Worm (Caenorhabditis elegans) whole organism, L2 larva: Measurements from ENCODE around the gene F37B12.1.
A peak's percentile ranks its signal among the peaks of the same experiment; 100 is the strongest.

Experiments
- C34F6.9 ChIP-seq: fragments of 150-350 bp; optimal IDR thresholded peaks from 2 replicates; lab custom pipeline; 2014; ENCODE audit warnings: missing biosample characterization, missing genetic modification characterization
- F13H6.1 ChIP-seq: sonication (generic microtip); optimal IDR thresholded peaks from 2 replicates; lab custom pipeline; 2016; ENCODE audit warnings: missing genetic modification characterization, missing compliant biosample characterization
- Y55F3AM.14 ChIP-seq: fragments of 200-800 bp; sonication (Bioruptor generic); optimal IDR thresholded peaks from 2 replicates; lab custom pipeline; 2018; ENCODE audit warnings: mild to moderate bottlenecking, missing genetic modification characterization, missing compliant biosample characterization
- ZK546.5 ChIP-seq: sonication (generic microtip); optimal IDR thresholded peaks from 2 replicates; lab custom pipeline; 2017; ENCODE audit warnings: missing biosample characterization, missing genetic modification characterization
- aly-2 ChIP-seq: fragments of 150-350 bp; optimal IDR thresholded peaks from 2 replicates; lab custom pipeline; 2014; ENCODE audit warnings: missing biosample characterization, missing genetic modification characterization
- blmp-1 ChIP-seq: sonication (generic microtip); optimal IDR thresholded peaks from 2 replicates; lab custom pipeline; 2017; ENCODE audit warnings: missing genetic modification characterization, mild to moderate bottlenecking, missing compliant biosample characterization, antibody characterized with exemption, moderate library complexity; ENCODE audit not compliant: insufficient read depth
- ceh-16 ChIP-seq: fragments of 150-350 bp; optimal IDR thresholded peaks from 2 replicates; lab custom pipeline; 2014; ENCODE audit warnings: missing biosample characterization, missing genetic modification characterization
- ceh-82 ChIP-seq: fragments of 150-350 bp; optimal IDR thresholded peaks from 2 replicates; lab custom pipeline; 2014; ENCODE audit warnings: missing biosample characterization, missing genetic modification characterization
- crh-2 ChIP-seq: sonication (generic microtip); optimal IDR thresholded peaks from 2 replicates; lab custom pipeline; 2017; ENCODE audit warnings: missing biosample characterization, missing genetic modification characterization
- dmd-4 ChIP-seq: sonication (generic microtip); optimal IDR thresholded peaks from 2 replicates; lab custom pipeline; 2017; ENCODE audit warnings: missing biosample characterization, missing genetic modification characterization
- egl-27 ChIP-seq: sonication (generic microtip); optimal IDR thresholded peaks from 3 replicates; lab custom pipeline; 2017; ENCODE audit warnings: missing biosample characterization, missing genetic modification reagents, missing genetic modification characterization
- elt-1 ChIP-seq: fragments of 150-350 bp; optimal IDR thresholded peaks from 2 replicates; lab custom pipeline; 2014; ENCODE audit warnings: missing biosample characterization, missing genetic modification characterization
- elt-3 ChIP-seq: sonication (generic microtip); optimal IDR thresholded peaks from 2 replicates; lab custom pipeline; 2017; ENCODE audit warnings: missing biosample characterization, missing genetic modification characterization
- gmeb-1 ChIP-seq: fragments of 150-350 bp; optimal IDR thresholded peaks from 2 replicates; lab custom pipeline; 2014; ENCODE audit warnings: missing biosample characterization, missing genetic modification characterization
- lin-11 ChIP-seq: fragments of 150-350 bp; sonication (generic microtip); optimal IDR thresholded peaks from 2 replicates; lab custom pipeline; 2014; ENCODE audit warnings: missing biosample characterization, missing genetic modification characterization, inconsistent platforms, mixed read lengths
- lin-13 ChIP-seq: fragments of 150-350 bp; optimal IDR thresholded peaks from 2 replicates; lab custom pipeline; 2014; ENCODE audit warnings: missing biosample characterization, missing genetic modification reagents, missing genetic modification characterization
- lin-39 ChIP-seq: fragments of 150-350 bp; optimal IDR thresholded peaks from 2 replicates; lab custom pipeline; 2014; ENCODE audit warnings: missing biosample characterization, missing genetic modification reagents, missing genetic modification characterization
- lsy-2 ChIP-seq, 2 experiments: fragments of 150-350 bp in 1 of 2; sonication (generic microtip) in 1 of 2; optimal IDR thresholded peaks; 2 replicates each; lab custom pipeline; 2014 to 2017; ENCODE audit warnings: missing biosample characterization in 2 of 2, missing genetic modification characterization in 2 of 2
- mab-5 ChIP-seq: fragments of 150-350 bp; optimal IDR thresholded peaks from 2 replicates; lab custom pipeline; 2014; ENCODE audit warnings: missing biosample characterization, missing genetic modification characterization
- mbf-1 ChIP-seq: sonication (generic microtip); optimal IDR thresholded peaks from 2 replicates; lab custom pipeline; 2017; ENCODE audit warnings: missing biosample characterization, missing genetic modification characterization
- mdl-1 ChIP-seq, 2 experiments: fragments of 150-350 bp in 1 of 2; sonication (generic microtip) in 1 of 2; optimal IDR thresholded peaks; 2 replicates each; lab custom pipeline; 2017; ENCODE audit warnings: missing biosample characterization in 2 of 2, missing genetic modification characterization in 2 of 2
- nhr-10 ChIP-seq: sonication (generic microtip); optimal IDR thresholded peaks from 2 replicates; lab custom pipeline; 2017; ENCODE audit warnings: missing biosample characterization, missing genetic modification characterization
- nhr-11 ChIP-seq: fragments of 150-350 bp; optimal IDR thresholded peaks from 2 replicates; lab custom pipeline; 2014; ENCODE audit warnings: missing biosample characterization, missing genetic modification characterization
- nhr-12 ChIP-seq: fragments of 150-350 bp; optimal IDR thresholded peaks from 2 replicates; lab custom pipeline; 2014; ENCODE audit warnings: missing biosample characterization, missing genetic modification characterization
- nhr-129 ChIP-seq: fragments of 150-350 bp; optimal IDR thresholded peaks from 2 replicates; lab custom pipeline; 2014; ENCODE audit warnings: missing biosample characterization, missing genetic modification characterization
- nhr-21 ChIP-seq: fragments of 150-350 bp; optimal IDR thresholded peaks from 2 replicates; lab custom pipeline; 2014; ENCODE audit warnings: missing biosample characterization, missing genetic modification characterization
- nhr-23 ChIP-seq: fragments of 150-350 bp; optimal IDR thresholded peaks from 2 replicates; lab custom pipeline; 2014; ENCODE audit warnings: missing biosample characterization, missing genetic modification reagents, missing genetic modification characterization
- nhr-237 ChIP-seq: fragments of 150-350 bp; optimal IDR thresholded peaks from 2 replicates; lab custom pipeline; 2014; ENCODE audit warnings: missing biosample characterization, missing genetic modification characterization
- nhr-25 ChIP-seq: fragments of 150-350 bp; sonication (generic microtip); optimal IDR thresholded peaks from 3 replicates; lab custom pipeline; 2014; ENCODE audit warnings: missing biosample characterization, missing genetic modification characterization
- nhr-6 ChIP-seq: fragments of 150-350 bp; optimal IDR thresholded peaks from 2 replicates; lab custom pipeline; 2014; ENCODE audit warnings: missing biosample characterization, missing genetic modification characterization
- nhr-77 ChIP-seq: fragments of 150-350 bp; optimal IDR thresholded peaks from 2 replicates; lab custom pipeline; 2014; ENCODE audit warnings: missing biosample characterization, missing genetic modification characterization
- peb-1 ChIP-seq: fragments of 150-350 bp; optimal IDR thresholded peaks from 2 replicates; lab custom pipeline; 2014; ENCODE audit warnings: missing biosample characterization, missing genetic modification characterization
- sem-4 ChIP-seq: fragments of 150-350 bp; optimal IDR thresholded peaks from 2 replicates; lab custom pipeline; 2014; ENCODE audit warnings: missing biosample characterization, missing genetic modification reagents, missing genetic modification characterization
- skn-1 ChIP-seq: sonication (generic microtip); optimal IDR thresholded peaks from 2 replicates; lab custom pipeline; 2017; ENCODE audit warnings: missing biosample characterization, missing genetic modification characterization
- sma-3 ChIP-seq: sonication (generic microtip); optimal IDR thresholded peaks from 2 replicates; lab custom pipeline; 2016; ENCODE audit warnings: missing genetic modification reagents, missing genetic modification characterization, missing compliant biosample characterization
- sma-9 ChIP-seq, 2 experiments: fragments of 150-350 bp in 1 of 2; sonication (generic microtip) in 1 of 2; optimal IDR thresholded peaks; 2 replicates each; lab custom pipeline; 2014 to 2016; ENCODE audit warnings: missing genetic modification characterization in 2 of 2, mild to moderate bottlenecking in 1 of 2, missing biosample characterization in 1 of 2, missing compliant biosample characterization in 1 of 2, missing genetic modification reagents in 1 of 2, moderate library complexity in 1 of 2
- snpc-4 ChIP-seq: fragments of 150-350 bp; optimal IDR thresholded peaks from 2 replicates; lab custom pipeline; 2014; ENCODE audit warnings: missing biosample characterization, missing genetic modification characterization
- unc-39 ChIP-seq: fragments of 150-350 bp; optimal IDR thresholded peaks from 2 replicates; lab custom pipeline; 2014; ENCODE audit warnings: missing biosample characterization, missing genetic modification characterization
- unc-62 ChIP-seq: fragments of 150-350 bp; optimal IDR thresholded peaks from 2 replicates; lab custom pipeline; 2014; ENCODE audit warnings: missing biosample characterization, missing genetic modification reagents, missing genetic modification characterization
- zag-1 ChIP-seq: fragments of 150-350 bp; optimal IDR thresholded peaks from 2 replicates; lab custom pipeline; 2014; ENCODE audit warnings: missing biosample characterization, missing genetic modification characterization
- ztf-1 ChIP-seq: fragments of 200-800 bp; sonication (Bioruptor generic); conservative IDR thresholded peaks from 2 replicates; pipeline ENCODE4 v1.3.6; 2022; ENCODE audit warnings: missing genetic modification characterization, missing compliant biosample characterization
- ztf-11 ChIP-seq: sonication (generic microtip); optimal IDR thresholded peaks from 2 replicates; lab custom pipeline; 2017; ENCODE audit warnings: missing biosample characterization, missing genetic modification characterization
- ztf-4 ChIP-seq: fragments of 150-350 bp; optimal IDR thresholded peaks from 2 replicates; lab custom pipeline; 2014; ENCODE audit warnings: missing biosample characterization, missing genetic modification characterization

F37B12.1 gene

ce11 chrII:9072769-9073168, 43.7 kb upstream of the F37B12.1 start:
- TF ChIP-seq nhr-12 (no peak), nhr-11 (tag; lab: Kevin White, UChicago) (no peak), nhr-129 (tag; lab: Kevin White, UChicago) (no peak), blmp-1 (tag; lab: Kevin White, UChicago) (peak; percentile 46), sem-4 (tag; lab: Kevin White, UChicago) (no peak), nhr-77 (no peak), sma-9 (GFP tag; optimal IDR thresholded peaks at IDR 0.05; lab: Kevin White, UChicago) (no peak), sma-9 (tag; optimal IDR thresholded peaks at IDR 0.05; lab: Kevin White, UChicago) (no peak), egl-27 (tag; lab: Kevin White, UChicago) (peak; percentile 7), gmeb-1 (no peak), mab-5 (tag; lab: Kevin White, UChicago) (no peak)
- TF ChIP-seq, all 48 proteins: peak for 2

DNA sequence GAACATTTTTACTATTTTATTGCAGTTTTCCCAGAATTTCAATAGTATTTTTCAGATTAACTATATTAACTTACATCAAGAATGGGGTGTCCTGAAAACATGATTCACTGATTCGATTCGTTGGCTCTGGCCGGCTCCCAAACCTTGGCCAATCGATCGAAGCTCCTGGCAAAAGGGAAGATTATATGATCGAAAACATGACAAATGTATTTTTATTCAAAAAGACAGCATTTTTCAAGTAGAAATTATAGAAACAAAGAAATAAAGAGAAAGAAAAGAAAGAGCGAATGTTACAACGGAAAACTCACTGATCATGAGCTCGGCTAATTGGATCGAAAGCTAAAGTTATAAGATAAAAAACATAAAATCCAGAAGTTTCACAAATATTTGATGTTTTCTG, 41.7 kb upstream of the F37B12.1 start, which contains the start of gene T24B8.4:
Gene T24B8.4, minus strand, starts transcription at position 101 of the 400 bp plus-strand sequence.
- TF ChIP-seq zag-1 (no peak), ceh-82 (tag; lab: Kevin White, UChicago) (no peak), ZK546.5 (tag; lab: Kevin White, UChicago) (no peak), blmp-1 (tag; lab: Kevin White, UChicago) (no peak), ztf-1 (GFP tag; lab: Robert Waterston, UW) (no peak), nhr-23 (tag; lab: Kevin White, UChicago) (no peak), mdl-1 (tag; optimal IDR thresholded peaks at IDR 0.05; lab: Kevin White, UChicago) (no peak), nhr-21 (tag; lab: Kevin White, UChicago) (no peak), crh-2 (tag; lab: Kevin White, UChicago) (no peak), Y55F3AM.14 (GFP tag; lab: Kevin White, UChicago) (no peak), lin-39 (tag; lab: Kevin White, UChicago) (no peak), unc-62 (GFP tag; lab: Kevin White, UChicago) (no peak), peb-1 (tag; lab: Kevin White, UChicago) (no peak), nhr-129 (tag; lab: Kevin White, UChicago) (no peak), lin-11 (tag; lab: Kevin White, UChicago) (no peak), sem-4 (tag; lab: Kevin White, UChicago) (no peak), snpc-4 (tag; lab: Kevin White, UChicago) (no peak)

ce11 chrII:9069836-9070235, 40.8 kb upstream of the F37B12.1 start:
- TF ChIP-seq mab-5 (tag; lab: Kevin White, UChicago) (no peak), unc-62 (GFP tag; lab: Kevin White, UChicago) (no peak), ztf-4 (tag; lab: Kevin White, UChicago) (no peak), nhr-6 (no peak), C34F6.9 (tag; lab: Kevin White, UChicago) (no peak), nhr-77 (no peak), snpc-4 (tag; lab: Kevin White, UChicago) (no peak), ZK546.5 (tag; lab: Kevin White, UChicago) (no peak), lsy-2 (tag; optimal IDR thresholded peaks at IDR 0.05; lab: Kevin White, UChicago) (no peak), ztf-11 (no peak), sma-9 (GFP tag; optimal IDR thresholded peaks at IDR 0.05; lab: Kevin White, UChicago) (no peak), sma-9 (tag; optimal IDR thresholded peaks at IDR 0.05; lab: Kevin White, UChicago) (no peak), F13H6.1 (tag; lab: Kevin White, UChicago) (no peak), ztf-1 (GFP tag; lab: Robert Waterston, UW) (no peak), mbf-1 (tag; lab: Kevin White, UChicago) (no peak), aly-2 (no peak)

DNA sequence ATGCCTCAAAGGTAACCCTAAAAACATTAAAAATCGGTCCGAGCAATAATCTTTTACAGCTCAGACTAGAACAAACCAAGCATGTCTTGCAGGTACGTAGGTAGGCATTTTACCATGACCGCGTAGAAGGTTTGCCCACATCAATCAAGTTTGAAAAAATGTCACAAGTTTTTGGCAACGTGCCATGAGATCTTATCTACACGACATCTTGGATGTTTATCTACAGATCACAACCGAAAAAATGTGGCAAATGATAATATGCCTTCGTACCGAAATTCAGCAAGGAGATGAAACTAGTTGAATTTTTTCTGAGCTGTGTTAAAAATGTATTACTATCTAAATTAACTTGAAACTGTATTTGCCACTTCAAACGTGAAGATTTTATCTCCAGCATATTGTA, 35.4 kb upstream of the F37B12.1 start:
- TF ChIP-seq F13H6.1 (tag; lab: Kevin White, UChicago): no peak
- no peak for TF ChIP-seq sma-3 (GFP tag; lab: Kevin White, UChicago)
- TF ChIP-seq unc-39 (tag; lab: Kevin White, UChicago): no peak
- no peak for TF ChIP-seq blmp-1 (tag; lab: Kevin White, UChicago)
- TF ChIP-seq nhr-10 (tag; lab: Kevin White, UChicago): no peak
- peak; percentile 21 for TF ChIP-seq nhr-25
- no peak for TF ChIP-seq elt-3 (tag; lab: Kevin White, UChicago)
- no peak for TF ChIP-seq lin-13 (GFP tag; lab: Kevin White, UChicago)
- TF ChIP-seq skn-1 (tag; lab: Kevin White, UChicago): no peak
- no peak for TF ChIP-seq nhr-21 (tag; lab: Kevin White, UChicago)
- no peak for TF ChIP-seq aly-2
- peak; percentile 20 for TF ChIP-seq nhr-6
- no peak for TF ChIP-seq dmd-4 (tag; lab: Kevin White, UChicago)
- peak; percentile 6 for TF ChIP-seq sma-9 (GFP tag; optimal IDR thresholded peaks at IDR 0.05; lab: Kevin White, UChicago)
- TF ChIP-seq sma-9 (tag; optimal IDR thresholded peaks at IDR 0.05; lab: Kevin White, UChicago): no peak
- no peak for TF ChIP-seq nhr-12
- TF ChIP-seq ztf-11: no peak
- no peak for TF ChIP-seq mab-5 (tag; lab: Kevin White, UChicago)
- no peak for TF ChIP-seq lin-11 (tag; lab: Kevin White, UChicago)
- TF ChIP-seq ZK546.5 (tag; lab: Kevin White, UChicago): no peak
- no peak for TF ChIP-seq nhr-237 (tag; lab: Kevin White, UChicago)
- TF ChIP-seq ceh-16 (tag; lab: Kevin White, UChicago): peak; percentile 73
- no peak for TF ChIP-seq ztf-4 (tag; lab: Kevin White, UChicago)
- TF ChIP-seq nhr-77: no peak
- no peak for TF ChIP-seq nhr-129 (tag; lab: Kevin White, UChicago)
- TF ChIP-seq lsy-2 (tag; optimal IDR thresholded peaks at IDR 0.05; lab: Kevin White, UChicago): no peak
- no peak for TF ChIP-seq C34F6.9 (tag; lab: Kevin White, UChicago)
- TF ChIP-seq sem-4 (tag; lab: Kevin White, UChicago): no peak
- no peak for TF ChIP-seq peb-1 (tag; lab: Kevin White, UChicago)
- peak; percentile 91 for TF ChIP-seq nhr-23 (tag; lab: Kevin White, UChicago)
- TF ChIP-seq gmeb-1: no peak
- peak; percentile 82 for TF ChIP-seq elt-1 (tag; lab: Kevin White, UChicago)
